Worm (Caenorhabditis elegans) whole organism, midembryonic: Measurements from ENCODE around the gene F32D8.15.

Experiments
- flt-1 ChIP-seq: fragments of 200-800 bp; sonication (Bioruptor generic); IDR thresholded peaks from 2 replicates; pipeline ENCODE4 v1.3.6; 2022; ENCODE audit warnings: missing genetic modification characterization, missing compliant biosample characterization
- ztf-23 ChIP-seq: fragments of 200-800 bp; sonication (Bioruptor generic); IDR thresholded peaks from 2 replicates; pipeline ENCODE4 v1.3.6; 2022; ENCODE audit warnings: missing genetic modification reagents, missing genetic modification characterization, missing compliant biosample characterization
- ztf-29 ChIP-seq: fragments of 200-800 bp; sonication (Bioruptor generic); IDR thresholded peaks from 2 replicates; pipeline ENCODE4 v1.3.6; 2022; ENCODE audit warnings: missing genetic modification reagents, missing genetic modification characterization, missing compliant biosample characterization

DNA sequence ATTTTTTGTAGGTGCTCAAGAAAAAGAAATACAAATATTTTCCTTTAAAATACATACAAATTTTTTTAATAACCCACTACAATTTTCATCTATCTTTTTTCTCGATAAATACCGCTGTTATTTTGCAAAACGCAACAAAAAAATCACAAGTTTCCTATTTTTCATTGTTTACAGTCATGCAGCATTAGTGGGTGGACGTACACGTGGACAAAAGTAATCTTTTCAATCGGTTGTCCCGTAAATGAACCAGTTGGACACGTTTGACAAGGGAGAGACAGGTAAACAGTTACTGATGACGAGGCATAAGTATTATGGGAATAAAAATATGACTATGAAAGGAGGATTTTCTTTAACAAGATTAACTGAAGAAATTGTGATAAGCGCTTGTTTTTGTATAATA is 30.7 kb upstream of the F32D8.15 start:
- TF ChIP-seq ztf-23 (GFP tag; lab: Robert Waterston, UW) (no peak), flt-1 (GFP tag; lab: Robert Waterston, UW) (no peak), ztf-29 (GFP tag; lab: Robert Waterston, UW) (no peak)
